Fruit fly (Drosophila melanogaster) whole organism, adult: Measurements from ENCODE around the gene CG9747.

ENCODE experiments used
- CG11617 ChIP-seq: fragments of 200-800 bp; sonication (Bioruptor generic); optimal IDR thresholded peaks from 2 replicates; lab custom pipeline; 2017; ENCODE audit warnings: mild to moderate bottlenecking, missing biosample characterization, missing genetic modification reagents, missing genetic modification characterization
- CG5204 ChIP-seq: fragments of 200-800 bp; sonication (Bioruptor generic); optimal IDR thresholded peaks from 2 replicates; lab custom pipeline; 2016; ENCODE audit warnings: missing biosample characterization, missing genetic modification characterization
- CG7101 ChIP-seq: fragments of 200-800 bp; sonication (Bioruptor generic); optimal IDR thresholded peaks from 2 replicates; lab custom pipeline; 2018; ENCODE audit warnings: missing biosample characterization, mild to moderate bottlenecking, missing genetic modification characterization, moderate library complexity
- Mnt ChIP-seq: fragments of 200-800 bp; sonication (Bioruptor generic); optimal IDR thresholded peaks from 2 replicates; lab custom pipeline; 2016; ENCODE audit warnings: missing biosample characterization, mild to moderate bottlenecking, missing genetic modification characterization
- bab1 ChIP-seq: fragments of 200-800 bp; sonication (Bioruptor generic); optimal IDR thresholded peaks from 3 replicates; lab custom pipeline; 2019; ENCODE audit warnings: missing biosample characterization, mild to moderate bottlenecking, missing genetic modification characterization, moderate library complexity
- kay ChIP-seq: fragments of 200-800 bp; sonication (Bioruptor generic); peaks from one replicate; lab custom pipeline; 2016; ENCODE audit warnings: missing biosample characterization, missing genetic modification characterization, borderline replicate concordance
- toe ChIP-seq: fragments of 200-800 bp; sonication (Bioruptor generic); optimal IDR thresholded peaks from 2 replicates; lab custom pipeline; 2016; ENCODE audit warnings: missing biosample characterization, missing genetic modification characterization

dm6 chr3R:30160312-30160942, 30.6 kb downstream of the CG9747 start, which contains the start of gene CG11498:
- TF ChIP-seq CG5204 (no peak), Mnt (GFP tag; lab: Kevin White, UChicago) (no peak), CG7101 (no peak), CG11617 (GFP tag; lab: Kevin White, UChicago) (no peak), bab1 (GFP tag; lab: Kevin White, UChicago) (no peak), kay (GFP tag; lab: Kevin White, UChicago) (no peak), toe (GFP tag; lab: Kevin White, UChicago) (no peak)
